Worm (Caenorhabditis elegans) whole organism, young adult: ENCODE measurements around the gene F13H10.3.

Experiments
- ama-1 ChIP-seq, 3 experiments: fragments of 150-350 bp in 1 of 3; sonication (generic microtip) in 2 of 3; optimal IDR thresholded peaks; 2 replicates each; lab custom pipeline; 2014 to 2018; ENCODE audit warnings: missing biosample characterization in 2 of 3, missing genetic modification characterization in 2 of 3, missing genetic modification reagents in 2 of 3
- attf-6 ChIP-seq: fragments of 200-800 bp; sonication (Bioruptor generic); IDR thresholded peaks from 2 replicates; pipeline ENCODE4 v1.3.6; 2022; ENCODE audit warnings: missing genetic modification reagents, missing genetic modification characterization, missing compliant biosample characterization
- cebp-2 ChIP-seq: fragments of 200-800 bp; sonication (Bioruptor generic); IDR thresholded peaks from 2 replicates; pipeline ENCODE4 v1.3.6; 2022; ENCODE audit warnings: missing genetic modification characterization, missing compliant biosample characterization
- ceh-91 ChIP-seq: fragments of 200-800 bp; sonication (Bioruptor generic); IDR thresholded peaks from 2 replicates; pipeline ENCODE4 v1.3.6; 2022; ENCODE audit warnings: missing genetic modification reagents, missing genetic modification characterization, missing compliant biosample characterization
- let-607 ChIP-seq, 2 experiments: fragments of 200-800 bp in 1 of 2; sonication (Bioruptor generic) in 1 of 2; sonication (generic microtip) in 1 of 2; optimal IDR thresholded peaks; 2 replicates each; lab custom pipeline; 2016 to 2018; ENCODE audit warnings: mild to moderate bottlenecking in 2 of 2, missing compliant biosample characterization in 2 of 2, missing genetic modification characterization in 2 of 2, moderate library complexity in 2 of 2, missing genotype in 1 of 2
- lin-35 ChIP-seq, 3 experiments: fragments of 150-350 bp in 2 of 3; sonication (generic microtip) in 1 of 3; optimal IDR thresholded peaks; 2 replicates each; lab custom pipeline; 2014 to 2018; ENCODE audit warnings: missing biosample characterization in 3 of 3, missing genetic modification characterization in 3 of 3, missing genetic modification reagents in 3 of 3
- nhr-90 ChIP-seq: sonication (generic microtip); optimal IDR thresholded peaks from 2 replicates; lab custom pipeline; 2016; ENCODE audit warnings: missing genotype, mild to moderate bottlenecking, missing genetic modification characterization, missing compliant biosample characterization
- snpc-4 ChIP-seq, 5 experiments: fragments of 150-350 bp in 1 of 5; sonication (generic microtip) in 4 of 5; optimal IDR thresholded peaks; 2 replicates each; lab custom pipeline; 2014 to 2018; ENCODE audit warnings: missing genetic modification characterization in 5 of 5, missing biosample characterization in 3 of 5, antibody characterized with exemption in 2 of 5, mild to moderate bottlenecking in 2 of 5, missing compliant biosample characterization in 2 of 5, missing genotype in 2 of 5, moderate library complexity in 2 of 5, missing genetic modification reagents in 1 of 5

- TF ChIP-seq ceh-91 (GFP tag; lab: Robert Waterston, UW) (no peak), snpc-4 (GFP tag; optimal IDR thresholded peaks at IDR 0.05; lab: Kevin White, UChicago) (no peak), snpc-4 (tag; optimal IDR thresholded peaks at IDR 0.05; lab: Kevin White, UChicago) (no peak), lin-35 (GFP tag; optimal IDR thresholded peaks at IDR 0.05; lab: Kevin White, UChicago) (no peak), attf-6 (no peak), nhr-90 (tag; lab: Kevin White, UChicago) (no peak), ama-1 (optimal IDR thresholded peaks at IDR 0.05; lab: Kevin White, UChicago) (no peak), ama-1 (GFP tag; optimal IDR thresholded peaks at IDR 0.05; lab: Kevin White, UChicago) (no peak), cebp-2 (no peak), let-607 (tag; optimal IDR thresholded peaks at IDR 0.05; lab: Kevin White, UChicago) (no peak)
Measured at ce11 chrIV:11032288-11032687, 16.5 kb upstream of the F13H10.3 start, which contains the start of gene hrg-6.
